Worm (Caenorhabditis elegans): ENCODE measurements around the gene Y17G7B.23.

The Y17G7B.23 gene

DNA sequence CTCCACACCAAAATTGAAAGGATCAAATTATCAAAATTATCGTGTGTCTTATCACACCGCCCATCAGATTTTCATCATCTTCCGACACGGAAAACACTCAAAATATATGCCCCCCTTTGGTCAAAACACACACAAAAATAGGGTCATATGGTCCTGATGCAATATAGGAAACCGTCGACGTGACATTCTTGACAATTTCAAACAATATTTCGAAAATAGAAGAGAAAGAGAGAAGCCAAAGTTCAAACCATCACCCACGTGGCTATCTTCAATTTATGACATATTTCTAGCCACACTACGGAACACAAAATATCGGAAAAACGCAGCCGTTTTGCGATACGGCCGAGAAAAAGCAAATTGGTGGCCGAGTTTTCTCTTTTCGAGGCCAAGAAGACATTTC is 51.6 kb downstream of the Y17G7B.23 start (continued):
- TF ChIP-seq mdl-1 (tag; optimal IDR thresholded peaks at IDR 0.05) (peak in 1 of 2 experiments; percentile 40), egl-27 (tag; optimal IDR thresholded peaks at IDR 0.05) (no peak), ama-1 (optimal IDR thresholded peaks at IDR 0.05) (no peak)

Data from whole organism, L2 larva.